Worm (Caenorhabditis elegans) whole organism, L2 larva: Measurements from ENCODE around the gene sdz-37.

Source experiments
- C34F6.9 ChIP-seq: fragments of 150-350 bp; optimal IDR thresholded peaks from 2 replicates; lab custom pipeline; 2014; ENCODE audit warnings: missing biosample characterization, missing genetic modification characterization
- ZK546.5 ChIP-seq: sonication (generic microtip); optimal IDR thresholded peaks from 2 replicates; lab custom pipeline; 2017; ENCODE audit warnings: missing biosample characterization, missing genetic modification characterization
- aly-2 ChIP-seq: fragments of 150-350 bp; optimal IDR thresholded peaks from 2 replicates; lab custom pipeline; 2014; ENCODE audit warnings: missing biosample characterization, missing genetic modification characterization
- egl-27 ChIP-seq: sonication (generic microtip); optimal IDR thresholded peaks from 3 replicates; lab custom pipeline; 2017; ENCODE audit warnings: missing biosample characterization, missing genetic modification reagents, missing genetic modification characterization
- lin-13 ChIP-seq: fragments of 150-350 bp; optimal IDR thresholded peaks from 2 replicates; lab custom pipeline; 2014; ENCODE audit warnings: missing biosample characterization, missing genetic modification reagents, missing genetic modification characterization
- lsy-2 ChIP-seq, 2 experiments: fragments of 150-350 bp in 1 of 2; sonication (generic microtip) in 1 of 2; optimal IDR thresholded peaks; 2 replicates each; lab custom pipeline; 2014 to 2017; ENCODE audit warnings: missing biosample characterization in 2 of 2, missing genetic modification characterization in 2 of 2
- mab-5 ChIP-seq: fragments of 150-350 bp; optimal IDR thresholded peaks from 2 replicates; lab custom pipeline; 2014; ENCODE audit warnings: missing biosample characterization, missing genetic modification characterization
- mdl-1 ChIP-seq, 2 experiments: fragments of 150-350 bp in 1 of 2; sonication (generic microtip) in 1 of 2; optimal IDR thresholded peaks; 2 replicates each; lab custom pipeline; 2017; ENCODE audit warnings: missing biosample characterization in 2 of 2, missing genetic modification characterization in 2 of 2
- nhr-25 ChIP-seq: fragments of 150-350 bp; sonication (generic microtip); optimal IDR thresholded peaks from 3 replicates; lab custom pipeline; 2014; ENCODE audit warnings: missing biosample characterization, missing genetic modification characterization
- skn-1 ChIP-seq: sonication (generic microtip); optimal IDR thresholded peaks from 2 replicates; lab custom pipeline; 2017; ENCODE audit warnings: missing biosample characterization, missing genetic modification characterization
- sma-9 ChIP-seq, 2 experiments: fragments of 150-350 bp in 1 of 2; sonication (generic microtip) in 1 of 2; optimal IDR thresholded peaks; 2 replicates each; lab custom pipeline; 2014 to 2016; ENCODE audit warnings: missing genetic modification characterization in 2 of 2, mild to moderate bottlenecking in 1 of 2, missing biosample characterization in 1 of 2, missing compliant biosample characterization in 1 of 2, missing genetic modification reagents in 1 of 2, moderate library complexity in 1 of 2
- unc-39 ChIP-seq: fragments of 150-350 bp; optimal IDR thresholded peaks from 2 replicates; lab custom pipeline; 2014; ENCODE audit warnings: missing biosample characterization, missing genetic modification characterization
- unc-55 ChIP-seq: fragments of 150-350 bp; sonication (generic microtip); optimal IDR thresholded peaks from 3 replicates; lab custom pipeline; 2014; ENCODE audit warnings: missing biosample characterization, missing genetic modification reagents, missing genetic modification characterization

- no peak for TF ChIP-seq lsy-2 (tag; optimal IDR thresholded peaks at IDR 0.05; lab: Kevin White, UChicago)
- TF ChIP-seq unc-55 (GFP tag; lab: Kevin White, UChicago), result no peak
- TF ChIP-seq nhr-25 (tag; lab: Kevin White, UChicago), result no peak
- TF ChIP-seq mdl-1 (tag; optimal IDR thresholded peaks at IDR 0.05; lab: Kevin White, UChicago), result no peak
- TF ChIP-seq sma-9 (GFP tag; optimal IDR thresholded peaks at IDR 0.05; lab: Kevin White, UChicago), result no peak
- no peak for TF ChIP-seq sma-9 (tag; optimal IDR thresholded peaks at IDR 0.05; lab: Kevin White, UChicago)
- TF ChIP-seq egl-27 (tag; lab: Kevin White, UChicago), result no peak
- no peak for TF ChIP-seq aly-2 (tag; lab: Kevin White, UChicago)
- no peak for TF ChIP-seq ZK546.5 (tag; lab: Kevin White, UChicago)
- TF ChIP-seq skn-1 (tag; lab: Kevin White, UChicago), result no peak
- TF ChIP-seq C34F6.9 (tag; lab: Kevin White, UChicago), result no peak
- TF ChIP-seq mab-5 (tag; lab: Kevin White, UChicago), result no peak
- no peak for TF ChIP-seq unc-39 (tag; lab: Kevin White, UChicago)
- TF ChIP-seq lin-13 (GFP tag; lab: Kevin White, UChicago), result no peak
These were observed 14.7 kb downstream of the sdz-37 start, which contains the start of gene clec-59 for ce11 chrII:10479348-10479747.
